Fruit fly (Drosophila melanogaster) whole organism, embryonic: ENCODE data around the gene ATPsynB.

Experiments
- Adf1 ChIP-seq: fragments of 200-800 bp; sonication (Bioruptor generic); IDR thresholded peaks from 2 replicates; pipeline ENCODE4 v1.3.6; 2022; ENCODE audit warnings: missing biosample characterization, missing genetic modification characterization
- Asciz ChIP-seq: fragments of 200-800 bp; sonication (Bioruptor generic); optimal IDR thresholded peaks from 2 replicates; lab custom pipeline; 2017; ENCODE audit warnings: missing biosample characterization, mild to moderate bottlenecking, missing genetic modification characterization, missing genetic modification reagents
- B-H1 ChIP-seq: fragments of 200-800 bp; sonication (Bioruptor generic); IDR thresholded peaks from 3 replicates; pipeline ENCODE4 v1.3.6; 2022; ENCODE audit warnings: missing biosample characterization, missing genetic modification characterization
- B-H2 ChIP-seq: fragments of 200-800 bp; sonication (Bioruptor generic); optimal IDR thresholded peaks from 2 replicates; lab custom pipeline; 2018; ENCODE audit warnings: missing biosample characterization, mild to moderate bottlenecking, missing genetic modification characterization
- CG10543 ChIP-seq: fragments of 200-800 bp; sonication (Bioruptor generic); optimal IDR thresholded peaks from 3 replicates; lab custom pipeline; 2017; ENCODE audit warnings: missing biosample characterization, mild to moderate bottlenecking, missing genetic modification characterization, moderate library complexity
- CG10979 ChIP-seq: fragments of 200-800 bp; sonication (Bioruptor generic); optimal IDR thresholded peaks from 2 replicates; lab custom pipeline; 2018; ENCODE audit warnings: missing biosample characterization, mild to moderate bottlenecking, missing genetic modification characterization, moderate library complexity
- CG11398 ChIP-seq: fragments of 200-800 bp; sonication (Bioruptor generic); optimal IDR thresholded peaks from 2 replicates; lab custom pipeline; 2016; ENCODE audit warnings: missing biosample characterization, missing genetic modification characterization
- CG12071 ChIP-seq: fragments of 200-800 bp; sonication (Bioruptor generic); optimal IDR thresholded peaks from 3 replicates; lab custom pipeline; 2018; ENCODE audit warnings: missing biosample characterization, mild to moderate bottlenecking, missing genetic modification characterization
- CG12155 ChIP-seq: fragments of 200-800 bp; sonication (Bioruptor generic); optimal IDR thresholded peaks from 3 replicates; lab custom pipeline; 2016; ENCODE audit warnings: missing biosample characterization, missing genetic modification characterization
- CG14710 ChIP-seq: fragments of 200-800 bp; sonication (Bioruptor generic); optimal IDR thresholded peaks from 3 replicates; lab custom pipeline; 2019; ENCODE audit warnings: missing biosample characterization, mild to moderate bottlenecking, missing genetic modification characterization, moderate library complexity
- CG1529 ChIP-seq: fragments of 200-800 bp; sonication (Bioruptor generic); optimal IDR thresholded peaks from 3 replicates; lab custom pipeline; 2018; ENCODE audit warnings: missing biosample characterization, missing genetic modification characterization
- CG15479 ChIP-seq: fragments of 200-800 bp; sonication (Bioruptor generic); optimal IDR thresholded peaks from 3 replicates; lab custom pipeline; 2019; ENCODE audit warnings: missing biosample characterization, mild to moderate bottlenecking, missing genetic modification characterization, moderate library complexity
- CG16815 ChIP-seq: fragments of 200-800 bp; sonication (Bioruptor generic); optimal IDR thresholded peaks from 3 replicates; lab custom pipeline; 2017; ENCODE audit warnings: missing biosample characterization, mild to moderate bottlenecking, missing genetic modification characterization
- CG18619 ChIP-seq: fragments of 200-800 bp; sonication (Bioruptor generic); optimal IDR thresholded peaks from 3 replicates; lab custom pipeline; 2017; ENCODE audit warnings: missing biosample characterization, mild to moderate bottlenecking, missing genetic modification characterization
- CG30020 ChIP-seq: fragments of 200-800 bp; optimal IDR thresholded peaks from 2 replicates; lab custom pipeline; 2019; ENCODE audit warnings: missing biosample characterization, mild to moderate bottlenecking, missing genetic modification characterization, moderate library complexity
- CG30431 ChIP-seq: fragments of 200-800 bp; sonication (Bioruptor generic); optimal IDR thresholded peaks from 2 replicates; lab custom pipeline; 2017; ENCODE audit warnings: missing biosample characterization, missing genetic modification characterization
- CG34376 ChIP-seq: fragments of 200-800 bp; sonication (Bioruptor generic); optimal IDR thresholded peaks from 2 replicates; lab custom pipeline; 2018; ENCODE audit warnings: missing biosample characterization, mild to moderate bottlenecking, missing genetic modification characterization
- CG43689 ChIP-seq: fragments of 200-800 bp; sonication (Bioruptor generic); IDR thresholded peaks from 2 replicates; pipeline ENCODE4 v1.3.6; 2022; ENCODE audit warnings: missing biosample characterization, missing genetic modification characterization
- CG7357 ChIP-seq: fragments of 200-800 bp; sonication (Bioruptor generic); IDR thresholded peaks from 3 replicates; pipeline ENCODE4 v1.3.6; 2022; ENCODE audit warnings: missing biosample characterization, missing genetic modification characterization
- CG9876 ChIP-seq: fragments of 200-800 bp; sonication (Bioruptor generic); optimal IDR thresholded peaks from 2 replicates; lab custom pipeline; 2016; ENCODE audit warnings: missing biosample characterization, missing genetic modification characterization
- Dad ChIP-seq: fragments of 200-800 bp; sonication (Bioruptor generic); optimal IDR thresholded peaks from 3 replicates; lab custom pipeline; 2016; ENCODE audit warnings: missing biosample characterization, missing genetic modification characterization
- Deaf1 ChIP-seq: fragments of 200-800 bp; optimal IDR thresholded peaks from 3 replicates; lab custom pipeline; 2019; ENCODE audit warnings: missing biosample characterization, mild to moderate bottlenecking, missing genetic modification characterization, moderate library complexity
- Dll ChIP-seq: fragments of 200-800 bp; sonication (Bioruptor generic); IDR thresholded peaks from 4 replicates; pipeline ENCODE4 v1.3.6; 2022; ENCODE audit warnings: missing biosample characterization, missing genetic modification characterization; ENCODE audit not compliant: partially characterized antibody
- Drgx ChIP-seq: fragments of 200-800 bp; sonication (Bioruptor generic); IDR thresholded peaks from 2 replicates; pipeline ENCODE4 v1.3.6; 2022; ENCODE audit warnings: missing biosample characterization, missing genetic modification characterization
- Elba2 ChIP-seq: fragments of 200-800 bp; sonication (Bioruptor generic); optimal IDR thresholded peaks from 3 replicates; lab custom pipeline; 2016; ENCODE audit warnings: missing biosample characterization, missing genetic modification characterization
- GATAe ChIP-seq: fragments of 200-800 bp; sonication (Bioruptor generic); conservative IDR thresholded peaks from 2 replicates; pipeline ENCODE4 v1.3.6; 2022; ENCODE audit warnings: missing biosample characterization, missing genetic modification characterization
- HmgD ChIP-seq: fragments of 200-800 bp; sonication (Bioruptor generic); optimal IDR thresholded peaks from 3 replicates; lab custom pipeline; 2016; ENCODE audit warnings: missing biosample characterization, missing genetic modification characterization
- HmgZ ChIP-seq: fragments of 200-800 bp; sonication (Bioruptor generic); optimal IDR thresholded peaks from 2 replicates; lab custom pipeline; 2018; ENCODE audit warnings: missing biosample characterization, mild to moderate bottlenecking, missing genetic modification characterization
- Hr78 ChIP-seq, 2 experiments: fragments of 200-800 bp in 1 of 2; fragments of >200 bp in 1 of 2; sonication (Bioruptor generic) in 1 of 2; optimal IDR thresholded peaks; 2 replicates each; lab custom pipeline; 2017 to 2019; ENCODE audit warnings: missing biosample characterization in 2 of 2, missing genetic modification characterization in 2 of 2, mild to moderate bottlenecking in 1 of 2, moderate library complexity in 1 of 2
- NC2β ChIP-seq: fragments of 200-800 bp; sonication (Bioruptor generic); optimal IDR thresholded peaks from 2 replicates; lab custom pipeline; 2016; ENCODE audit warnings: missing biosample characterization, missing genetic modification characterization
- Sry-δ ChIP-seq: fragments of 200-800 bp; sonication (Bioruptor generic); optimal IDR thresholded peaks from 2 replicates; lab custom pipeline; 2016; ENCODE audit warnings: missing biosample characterization, missing genetic modification characterization
- az2 ChIP-seq: fragments of 200-800 bp; sonication (Bioruptor generic); optimal IDR thresholded peaks from 3 replicates; lab custom pipeline; 2016; ENCODE audit warnings: missing biosample characterization, missing genetic modification characterization
- bowl ChIP-seq: fragments of 200-800 bp; sonication (Bioruptor generic); IDR thresholded peaks from 2 replicates; pipeline ENCODE4 v1.3.6; 2022; ENCODE audit warnings: missing biosample characterization, missing genetic modification characterization
- cad ChIP-seq: fragments of >200 bp; optimal IDR thresholded peaks from 2 replicates; lab custom pipeline; 2017; ENCODE audit warnings: missing biosample characterization, missing genetic modification characterization
- cato ChIP-seq: fragments of 200-800 bp; sonication (Bioruptor generic); optimal IDR thresholded peaks from 2 replicates; lab custom pipeline; 2016; ENCODE audit warnings: missing biosample characterization, missing genetic modification characterization, borderline replicate concordance
- crc ChIP-seq: fragments of 200-800 bp; sonication (Bioruptor generic); optimal IDR thresholded peaks from 2 replicates; lab custom pipeline; 2016; ENCODE audit warnings: missing biosample characterization, missing genetic modification characterization
- danr ChIP-seq: fragments of 200-800 bp; sonication (Bioruptor generic); IDR thresholded peaks from 2 replicates; pipeline ENCODE4 v1.3.6; 2022; ENCODE audit warnings: missing biosample characterization, missing genetic modification characterization
- disco-r ChIP-seq: fragments of 200-800 bp; sonication (Bioruptor generic); optimal IDR thresholded peaks from 2 replicates; lab custom pipeline; 2016; ENCODE audit warnings: missing biosample characterization, missing genetic modification characterization
- esg ChIP-seq: fragments of 200-800 bp; sonication (Bioruptor generic); conservative IDR thresholded peaks from 2 replicates; pipeline ENCODE4 v1.3.6; 2022; ENCODE audit warnings: missing biosample characterization, missing genetic modification characterization
- h ChIP-seq: fragments of >200 bp; optimal IDR thresholded peaks from 2 replicates; lab custom pipeline; 2017
- mam ChIP-seq: fragments of 200-800 bp; sonication (Bioruptor generic); optimal IDR thresholded peaks from 3 replicates; lab custom pipeline; 2016; ENCODE audit warnings: missing biosample characterization, missing genetic modification characterization
- odd ChIP-seq: fragments of 200-800 bp; sonication (Bioruptor generic); optimal IDR thresholded peaks from 2 replicates; lab custom pipeline; 2017; ENCODE audit warnings: missing biosample characterization, mild to moderate bottlenecking, missing genetic modification characterization
- pfk ChIP-seq: fragments of 200-800 bp; sonication (Bioruptor generic); optimal IDR thresholded peaks from 2 replicates; lab custom pipeline; 2018; ENCODE audit warnings: missing biosample characterization, mild to moderate bottlenecking, missing genetic modification characterization, moderate library complexity
- psq ChIP-seq: fragments of 200-800 bp; sonication (Bioruptor generic); optimal IDR thresholded peaks from 2 replicates; lab custom pipeline; 2017; ENCODE audit warnings: missing biosample characterization, missing genetic modification characterization
- row ChIP-seq: fragments of 200-800 bp; sonication (Bioruptor generic); IDR thresholded peaks from 3 replicates; pipeline ENCODE4 v1.3.6; 2022; ENCODE audit warnings: missing biosample characterization, missing genetic modification characterization
- sd ChIP-seq: fragments of 200-800 bp; sonication (Bioruptor generic); optimal IDR thresholded peaks from 3 replicates; lab custom pipeline; 2018; ENCODE audit warnings: missing biosample characterization, mild to moderate bottlenecking, missing genetic modification characterization, moderate library complexity
- slou ChIP-seq: fragments of 200-800 bp; sonication (Bioruptor generic); optimal IDR thresholded peaks from 3 replicates; lab custom pipeline; 2016; ENCODE audit warnings: missing biosample characterization, missing genetic modification characterization
- so ChIP-seq: fragments of 200-800 bp; sonication (Bioruptor generic); IDR thresholded peaks from 3 replicates; pipeline ENCODE4 v1.3.6; 2022; ENCODE audit warnings: missing biosample characterization, missing genetic modification characterization
- z ChIP-seq: fragments of 200-800 bp; sonication (Bioruptor generic); IDR thresholded peaks from 3 replicates; pipeline ENCODE4 v1.3.6; 2022; ENCODE audit warnings: missing biosample characterization, missing genetic modification characterization

ATPsynB gene

dm6 chr3L:9696650-9697526, 32.9 kb upstream of the ATPsynB start, which contains the start of gene Prps (continued):
- TF ChIP-seq z (GFP tag; lab: Robert Waterston, UW) (no peak), CG1529 (peak; percentile 15), cad (no peak), row (GFP tag; lab: Robert Waterston, UW) (peak; percentile 98), psq (GFP tag; lab: Kevin White, UChicago) (peak; percentile 63), pfk (GFP tag; lab: Kevin White, UChicago) (no peak), crc (GFP tag; lab: Kevin White, UChicago) (peak; percentile 67), Drgx (GFP tag; lab: Robert Waterston, UW) (peak; percentile 78), CG16815 (GFP tag; lab: Kevin White, UChicago) (peak; percentile 19), HmgD (GFP tag; lab: Kevin White, UChicago) (no peak), CG30020 (tag; lab: Kevin White, UChicago) (no peak), CG10543 (peak; percentile 51), sd (tag; lab: Kevin White, UChicago) (peak; percentile 53), CG11398 (GFP tag; lab: Kevin White, UChicago) (peak; percentile 16), CG10979 (tag; lab: Kevin White, UChicago) (peak; percentile 71), mam (peak; percentile 88), odd (GFP tag; lab: Kevin White, UChicago) (peak; percentile 65), Sry-δ (peak; percentile 24), CG14710 (peak; percentile 34), slou (GFP tag; lab: Kevin White, UChicago) (peak; percentile 8), so (GFP tag; lab: Robert Waterston, UW) (peak; percentile 81), cato (GFP tag; lab: Kevin White, UChicago) (no peak), Deaf1 (peak; percentile 54), CG12071 (GFP tag; lab: Kevin White, UChicago) (peak; percentile 87), Elba2 (GFP tag; lab: Kevin White, UChicago) (no peak), CG15479 (no peak), az2 (peak; percentile 74), GATAe (GFP tag; lab: Robert Waterston, UW) (peak; percentile 49; the same call in 1 of the 2 replicates), Adf1 (peak; percentile 52; the same call in 1 of the 2 replicates), Asciz (peak; percentile 59), CG12155 (peak; percentile 59), CG30431 (no peak), Hr78 (GFP tag; optimal IDR thresholded peaks at IDR 0.05; lab: Kevin White, UChicago) (peak in 1 of 2 experiments; percentile 18), Dad (GFP tag; lab: Kevin White, UChicago) (peak; percentile 46), bowl (GFP tag; lab: Robert Waterston, UW) (peak; percentile 60; the same call in 1 of the 2 replicates), CG34376 (GFP tag; lab: Kevin White, UChicago) (peak; percentile 79), esg (GFP tag; lab: Robert Waterston, UW) (no peak), disco-r (GFP tag; lab: Kevin White, UChicago) (peak; percentile 59), NC2β (GFP tag; lab: Kevin White, UChicago) (peak; percentile 74), Dll (0 out of 4 replicates have a peak, but pooled peaks have one; percentile 30), CG18619 (peak; percentile 52), CG43689 (GFP tag; lab: Robert Waterston, UW) (no peak), CG9876 (GFP tag; lab: Kevin White, UChicago) (peak; percentile 35), h (lab: Kevin White, UChicago) (no peak), B-H2 (peak; percentile 62), B-H1 (peak; percentile 62; the same call in 2 of the 3 replicates), danr (no peak), HmgZ (peak; percentile 79), CG7357 (GFP tag; lab: Robert Waterston, UW) (peak; percentile 60; the same call in 1 of the 3 replicates)
